Fruit fly (Drosophila melanogaster) whole organism, wandering third instar larva: ENCODE data around the gene CG34451.
A peak's percentile ranks its signal among the peaks of the same experiment; 100 is the strongest.

Experiments
- Abd-B ChIP-seq: fragments of >200 bp; optimal IDR thresholded peaks from 2 replicates; lab custom pipeline; 2017; ENCODE audit warnings: missing biosample characterization, missing genetic modification characterization
- CG32264 ChIP-seq: fragments of 200-800 bp; sonication (Bioruptor generic); optimal IDR thresholded peaks from 2 replicates; lab custom pipeline; 2016; ENCODE audit warnings: missing biosample characterization, missing genetic modification characterization
- CG9705 ChIP-seq: fragments of 200-800 bp; sonication (Bioruptor generic); optimal IDR thresholded peaks from 2 replicates; lab custom pipeline; 2018; ENCODE audit warnings: missing biosample characterization, mild to moderate bottlenecking, missing genetic modification characterization
- CrebA ChIP-seq: fragments of 200-800 bp; sonication (Bioruptor generic); optimal IDR thresholded peaks from 2 replicates; lab custom pipeline; 2016; ENCODE audit warnings: missing biosample characterization, mild to moderate bottlenecking, missing genetic modification characterization, borderline replicate concordance
- Dfd ChIP-seq: fragments of >200 bp; optimal IDR thresholded peaks from 2 replicates; lab custom pipeline; 2017; ENCODE audit warnings: missing biosample characterization, missing genetic modification characterization
- Dif ChIP-seq: fragments of 200-275, 200-300 bp; sonication (Bioruptor generic); optimal IDR thresholded peaks from 2 replicates; lab custom pipeline; 2018; ENCODE audit warnings: missing biosample characterization, missing genetic modification characterization; ENCODE audit not compliant: partially characterized antibody
- GATAd ChIP-seq: sonication (Bioruptor generic); optimal IDR thresholded peaks from 2 replicates; lab custom pipeline; 2016; ENCODE audit warnings: missing biosample characterization, missing genetic modification characterization
- HLH106 ChIP-seq: fragments of 200-800 bp; optimal IDR thresholded peaks from 3 replicates; lab custom pipeline; 2019; ENCODE audit warnings: missing biosample characterization, mild to moderate bottlenecking, missing genetic modification characterization, moderate library complexity
- Hnf4 ChIP-seq: fragments of 200-800 bp; sonication (Bioruptor generic); optimal IDR thresholded peaks from 2 replicates; lab custom pipeline; 2016; ENCODE audit warnings: missing biosample characterization, mild to moderate bottlenecking, missing genetic modification characterization
- Hr83 ChIP-seq: fragments of 200-300 bp; sonication (Bioruptor generic); optimal IDR thresholded peaks from 2 replicates; lab custom pipeline; 2016; ENCODE audit warnings: missing biosample characterization, mild to moderate bottlenecking, missing genetic modification characterization, moderate library complexity; ENCODE audit not compliant: poor library complexity, severe bottlenecking
- Jra ChIP-seq: sonication (Bioruptor generic); optimal IDR thresholded peaks from 2 replicates; lab custom pipeline; 2016; ENCODE audit warnings: missing biosample characterization, missing genetic modification characterization
- N ChIP-seq: fragments of >200 bp; optimal IDR thresholded peaks from 2 replicates; lab custom pipeline; 2018; ENCODE audit warnings: missing biosample characterization, missing external identifiers, missing genetic modification characterization
- OdsH ChIP-seq: fragments of 200-800 bp; sonication (Bioruptor generic); optimal IDR thresholded peaks from 2 replicates; lab custom pipeline; 2016; ENCODE audit warnings: missing biosample characterization, mild to moderate bottlenecking, missing genetic modification characterization
- Rel ChIP-seq, 2 experiments: fragments of 200-800 bp; sonication (Bioruptor generic) in 1 of 2; optimal IDR thresholded peaks; 2 replicates in 1 of 2; 3 replicates in 1 of 2; lab custom pipeline; 2016 to 2019; ENCODE audit warnings: mild to moderate bottlenecking in 2 of 2, missing biosample characterization in 2 of 2, missing genetic modification characterization in 2 of 2, moderate library complexity in 1 of 2
- Sp1 ChIP-seq: fragments of 200-800 bp; sonication (Bioruptor generic); optimal IDR thresholded peaks from 3 replicates; lab custom pipeline; 2019; ENCODE audit warnings: missing biosample characterization, mild to moderate bottlenecking, missing genetic modification characterization, moderate library complexity
- Vsx2 ChIP-seq: fragments of 200-300, 225-300 bp; sonication (Bioruptor generic); optimal IDR thresholded peaks from 2 replicates; lab custom pipeline; 2018; ENCODE audit warnings: missing biosample characterization, missing genetic modification characterization; ENCODE audit not compliant: partially characterized antibody
- br ChIP-seq: fragments of 200-800 bp; sonication (Bioruptor generic); optimal IDR thresholded peaks from 2 replicates; lab custom pipeline; 2016; ENCODE audit warnings: missing biosample characterization, missing genetic modification characterization
- brk ChIP-seq: fragments of 200-800 bp; sonication (Bioruptor generic); optimal IDR thresholded peaks from 2 replicates; lab custom pipeline; 2016; ENCODE audit warnings: missing biosample characterization, mild to moderate bottlenecking, missing genetic modification characterization
- dl ChIP-seq, 2 experiments: fragments of 175-275, 200-275 bp in 1 of 2; fragments of 200-275 bp in 1 of 2; sonication (Bioruptor generic); optimal IDR thresholded peaks; lab custom pipeline; 2018; ENCODE audit warnings: mild to moderate bottlenecking in 2 of 2, missing biosample characterization in 2 of 2, missing genetic modification characterization in 2 of 2, moderate library complexity in 2 of 2; ENCODE audit not compliant: partially characterized antibody in 2 of 2, insufficient read depth in 1 of 2
- dmrt93B ChIP-seq: fragments of 200-800 bp; sonication (Bioruptor generic); optimal IDR thresholded peaks from 2 replicates; lab custom pipeline; 2018; ENCODE audit warnings: missing biosample characterization, mild to moderate bottlenecking, missing genetic modification characterization
- ey ChIP-seq: fragments of 200-800 bp; sonication (Bioruptor generic); optimal IDR thresholded peaks from 2 replicates; lab custom pipeline; 2016; ENCODE audit warnings: missing biosample characterization, missing genetic modification characterization
- foxo ChIP-seq, 2 experiments: fragments of 200-800 bp; sonication (Bioruptor generic); optimal IDR thresholded peaks; 2 replicates in 1 of 2; 3 replicates in 1 of 2; lab custom pipeline; 2016 to 2017; ENCODE audit warnings: missing biosample characterization in 2 of 2, missing genetic modification characterization in 2 of 2
- fru ChIP-seq: fragments of 200-800 bp; sonication (Bioruptor generic); optimal IDR thresholded peaks from 3 replicates; lab custom pipeline; 2016; ENCODE audit warnings: missing biosample characterization, mild to moderate bottlenecking, missing genetic modification characterization
- h ChIP-seq: fragments of 200-800 bp; sonication (Bioruptor generic); optimal IDR thresholded peaks from 3 replicates; lab custom pipeline; 2016; ENCODE audit warnings: missing biosample characterization, mild to moderate bottlenecking, missing genetic modification characterization
- jim ChIP-seq: fragments of 175-275, 200-325 bp; sonication (Bioruptor generic); optimal IDR thresholded peaks from 2 replicates; lab custom pipeline; 2016; ENCODE audit warnings: missing biosample characterization, mild to moderate bottlenecking, missing genetic modification characterization
- lola ChIP-seq: fragments of >200 bp; optimal IDR thresholded peaks from 2 replicates; lab custom pipeline; 2017; ENCODE audit warnings: missing biosample characterization, missing genetic modification characterization
- pan ChIP-seq: fragments of >200 bp; optimal IDR thresholded peaks from 2 replicates; lab custom pipeline; 2017
- psq ChIP-seq: fragments of 200-800 bp; sonication (Bioruptor generic); optimal IDR thresholded peaks from 3 replicates; lab custom pipeline; 2017; ENCODE audit warnings: missing biosample characterization, mild to moderate bottlenecking, missing genetic modification characterization, moderate library complexity
- sv ChIP-seq: fragments of 200-800 bp; sonication (Bioruptor generic); optimal IDR thresholded peaks from 3 replicates; lab custom pipeline; 2016; ENCODE audit warnings: missing biosample characterization, missing genetic modification characterization
- tai ChIP-seq: sonication (Bioruptor generic); optimal IDR thresholded peaks from 2 replicates; lab custom pipeline; 2016; ENCODE audit warnings: missing biosample characterization, missing genetic modification characterization
- usp ChIP-seq: fragments of >200 bp; optimal IDR thresholded peaks from 2 replicates; lab custom pipeline; 2017; ENCODE audit warnings: missing biosample characterization, missing genetic modification characterization

CG34451 gene

dm6 chr3L:15729306-15730006 lies 37.6 kb upstream of the CG34451 start (continued):
- TF ChIP-seq CG32264 (GFP tag; lab: Kevin White, UChicago) (no peak), Dfd (GFP tag; lab: Kevin White, UChicago) (no peak), ey (no peak), lola (GFP tag; lab: Kevin White, UChicago) (no peak)

dm6 chr3L:15728195-15728594 lies 36.3 kb upstream of the CG34451 start, which contains the start of gene comm:
comm (minus strand) TSS chr3L:15728430.
- no peak for TF ChIP-seq tai
- TF ChIP-seq Sp1 (GFP tag; lab: Kevin White, UChicago): peak; percentile 8
- no peak for TF ChIP-seq Rel (GFP tag; optimal IDR thresholded peaks at IDR 0.05; lab: Kevin White, UChicago)
- TF ChIP-seq Rel (tag; optimal IDR thresholded peaks at IDR 0.05; lab: Kevin White, UChicago): peak; percentile 47
- TF ChIP-seq OdsH (GFP tag; lab: Kevin White, UChicago): no peak
- peak in 1 of 2 experiments; percentile 2 for TF ChIP-seq dl (GFP tag; optimal IDR thresholded peaks at IDR 0.05; lab: Kevin White, UChicago; ENCODE audit: insufficient read depth in 1 of 2, partially characterized antibody in 2 of 2)
- peak; percentile 10 for TF ChIP-seq Dif (GFP tag; lab: Kevin White, UChicago)
- TF ChIP-seq dmrt93B (GFP tag; lab: Kevin White, UChicago): no peak
- peak; percentile 20 for TF ChIP-seq jim (GFP tag; lab: Kevin White, UChicago)
- TF ChIP-seq pan (lab: Kevin White, UChicago): no peak
- peak; percentile 72 for TF ChIP-seq Vsx2 (GFP tag; lab: Kevin White, UChicago)
- TF ChIP-seq h: peak; percentile 28

dm6 chr3L:15726799-15727198 lies 34.9 kb upstream of the CG34451 start:
- TF ChIP-seq psq (GFP tag; lab: Kevin White, UChicago): no peak

dm6 chr3L:15720905-15721304 lies 29.0 kb upstream of the CG34451 start:
- TF ChIP-seq sv (GFP tag; lab: Kevin White, UChicago): no peak
- no peak for TF ChIP-seq CG9705 (GFP tag; lab: Kevin White, UChicago)
- no peak for TF ChIP-seq br (GFP tag; lab: Kevin White, UChicago)
- TF ChIP-seq tai: no peak
- TF ChIP-seq Rel (GFP tag; optimal IDR thresholded peaks at IDR 0.05; lab: Kevin White, UChicago): no peak
- peak; percentile 45 for TF ChIP-seq Rel (tag; optimal IDR thresholded peaks at IDR 0.05; lab: Kevin White, UChicago)
- TF ChIP-seq HLH106 (tag; lab: Kevin White, UChicago): no peak

dm6 chr3L:15720224-15720623 lies 28.4 kb upstream of the CG34451 start:
- TF ChIP-seq N (GFP tag; lab: Kevin White, UChicago): no peak
- TF ChIP-seq CrebA: no peak
- no peak for TF ChIP-seq Jra
- TF ChIP-seq sv (GFP tag; lab: Kevin White, UChicago): no peak
- TF ChIP-seq Abd-B (GFP tag; lab: Kevin White, UChicago): no peak
- no peak for TF ChIP-seq brk (GFP tag; lab: Kevin White, UChicago)
- TF ChIP-seq jim (GFP tag; lab: Kevin White, UChicago): no peak
- no peak for TF ChIP-seq GATAd (GFP tag; lab: Kevin White, UChicago)
- TF ChIP-seq ey: no peak
- TF ChIP-seq h: no peak
- TF ChIP-seq dmrt93B (GFP tag; lab: Kevin White, UChicago): no peak
- TF ChIP-seq Dfd (GFP tag; lab: Kevin White, UChicago): no peak

- TF ChIP-seq CG9705 (GFP tag; lab: Kevin White, UChicago) (no peak), Hr83 (GFP tag; lab: Kevin White, UChicago) (no peak), ey (no peak), CrebA (no peak), OdsH (GFP tag; lab: Kevin White, UChicago) (no peak), dmrt93B (GFP tag; lab: Kevin White, UChicago) (no peak), sv (GFP tag; lab: Kevin White, UChicago) (no peak), fru (GFP tag; lab: Kevin White, UChicago) (no peak), Dif (GFP tag; lab: Kevin White, UChicago) (no peak), Vsx2 (GFP tag; lab: Kevin White, UChicago) (no peak), Abd-B (GFP tag; lab: Kevin White, UChicago) (no peak), Hnf4 (GFP tag; lab: Kevin White, UChicago) (no peak), Rel (GFP tag; optimal IDR thresholded peaks at IDR 0.05; lab: Kevin White, UChicago) (no peak), Rel (tag; optimal IDR thresholded peaks at IDR 0.05; lab: Kevin White, UChicago) (no peak), usp (GFP tag; lab: Kevin White, UChicago) (no peak), HLH106 (tag; lab: Kevin White, UChicago) (no peak), N (GFP tag; lab: Kevin White, UChicago) (no peak), foxo (GFP tag; optimal IDR thresholded peaks at IDR 0.05; lab: Kevin White, UChicago) (no peak)
These were observed 25.7 kb upstream of the CG34451 start, which contains the start of gene CG42570 for dm6 chr3L:15717519-15717918. CG42570 (plus strand) TSS chr3L:15717819.
